Worm (Caenorhabditis elegans): ENCODE results near the gene F59F5.3.

DNA sequence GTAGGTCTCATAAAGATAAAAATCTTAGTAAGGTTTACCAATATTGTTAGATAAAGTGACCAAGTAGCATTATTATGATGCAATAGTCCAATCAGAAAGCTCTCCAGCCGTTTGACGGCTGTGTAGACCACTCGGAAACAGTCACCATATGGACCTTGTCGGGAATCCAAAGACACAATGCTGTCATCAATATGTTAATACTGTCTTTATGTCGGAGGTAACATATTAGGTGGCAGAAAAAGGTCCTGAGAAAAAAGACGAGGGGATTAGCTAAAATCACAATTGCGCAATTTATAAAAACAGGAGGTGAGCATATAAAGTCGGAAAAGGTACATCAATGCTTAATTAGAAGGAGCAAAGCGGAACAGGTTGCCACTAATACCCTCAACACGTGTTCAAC, 34.2 kb downstream of the F59F5.3 start:
- no peak for TF ChIP-seq nhr-76 (tag; optimal IDR thresholded peaks at IDR 0.05)
- TF ChIP-seq nhr-28 (tag; optimal IDR thresholded peaks at IDR 0.05) = no peak
